Fruit fly (Drosophila melanogaster) Kc167 (cell line): ENCODE results near the gene Dus1.

Source experiments
- Sin3A ChIP-seq: fragments of >200 bp; optimal IDR thresholded peaks from 2 replicates; lab custom pipeline; 2018; ENCODE audit warnings: missing external identifiers
- h ChIP-seq: fragments of >200 bp; optimal IDR thresholded peaks from 3 replicates; lab custom pipeline; 2018; ENCODE audit warnings: missing external identifiers
- insv ChIP-seq: fragments of >200 bp; optimal IDR thresholded peaks from 3 replicates; lab custom pipeline; 2018; ENCODE audit warnings: missing external identifiers
- psq ChIP-seq: fragments of >200 bp; optimal IDR thresholded peaks from 2 replicates; lab custom pipeline; 2017; ENCODE audit warnings: missing external identifiers

dm6 chr2L:321148-321547, 49.6 kb upstream of the Dus1 start, which contains the start of gene CG11911:
- no peak for TF ChIP-seq Sin3A (lab: Kevin White, UChicago)
- no peak for TF ChIP-seq psq (lab: Kevin White, UChicago)
- no peak for TF ChIP-seq h (lab: Kevin White, UChicago)
- no peak for TF ChIP-seq insv (lab: Kevin White, UChicago)
